Fruit fly (Drosophila melanogaster) whole organism, embryonic: ENCODE results near the gene ghi.
A peak's percentile ranks its signal among the peaks of the same experiment; 100 is the strongest.

ENCODE experiments used
- Asciz ChIP-seq: fragments of 200-800 bp; sonication (Bioruptor generic); optimal IDR thresholded peaks from 2 replicates; lab custom pipeline; 2017; ENCODE audit warnings: missing biosample characterization, mild to moderate bottlenecking, missing genetic modification characterization, missing genetic modification reagents
- Awh ChIP-seq: fragments of 200-800 bp; sonication (Bioruptor generic); IDR thresholded peaks from 2 replicates; pipeline ENCODE4, ENCODE4 v1.3.6; 2022; ENCODE audit warnings: missing biosample characterization, missing genetic modification characterization
- CG10979 ChIP-seq: fragments of 200-800 bp; sonication (Bioruptor generic); optimal IDR thresholded peaks from 2 replicates; lab custom pipeline; 2018; ENCODE audit warnings: missing biosample characterization, mild to moderate bottlenecking, missing genetic modification characterization, moderate library complexity
- CG11247 ChIP-seq: fragments of 200-800 bp; sonication (Bioruptor generic); IDR thresholded peaks from 2 replicates; pipeline ENCODE4 v1.3.6; 2022; ENCODE audit warnings: missing biosample characterization, missing genetic modification characterization
- CG11504 ChIP-seq: fragments of 200-800 bp; sonication (Bioruptor generic); optimal IDR thresholded peaks from 3 replicates; lab custom pipeline; 2019; ENCODE audit warnings: missing biosample characterization, mild to moderate bottlenecking, missing genetic modification characterization, moderate library complexity
- CG12659 ChIP-seq: fragments of 200-800 bp; sonication (Bioruptor generic); optimal IDR thresholded peaks from 3 replicates; lab custom pipeline; 2017; ENCODE audit warnings: mild to moderate bottlenecking, missing biosample characterization, missing genetic modification reagents, missing genetic modification characterization
- CG13775 ChIP-seq: fragments of 200-800 bp; sonication (Bioruptor generic); optimal IDR thresholded peaks from 3 replicates; lab custom pipeline; 2017; ENCODE audit warnings: missing biosample characterization, mild to moderate bottlenecking, missing genetic modification characterization
- CG1792 ChIP-seq: fragments of 200-800 bp; sonication (Bioruptor generic); optimal IDR thresholded peaks from 2 replicates; lab custom pipeline; 2016; ENCODE audit warnings: missing biosample characterization, missing genetic modification characterization
- CG30020 ChIP-seq: fragments of 200-800 bp; optimal IDR thresholded peaks from 2 replicates; lab custom pipeline; 2019; ENCODE audit warnings: missing biosample characterization, mild to moderate bottlenecking, missing genetic modification characterization, moderate library complexity
- CG3995 ChIP-seq: fragments of 200-800 bp; sonication (Bioruptor generic); optimal IDR thresholded peaks from 3 replicates; lab custom pipeline; 2016; ENCODE audit warnings: missing biosample characterization, missing genetic modification characterization
- CG4617 ChIP-seq: fragments of 200-800 bp; sonication (Bioruptor generic); optimal IDR thresholded peaks from 3 replicates; lab custom pipeline; 2016; ENCODE audit warnings: missing biosample characterization, missing genetic modification characterization, borderline replicate concordance
- CG7987 ChIP-seq: fragments of 200-800 bp; sonication (Bioruptor generic); optimal IDR thresholded peaks from 2 replicates; lab custom pipeline; 2018; ENCODE audit warnings: missing biosample characterization, mild to moderate bottlenecking, missing genetic modification characterization, moderate library complexity
- CG8765 ChIP-seq: fragments of 200-800 bp; sonication (Bioruptor generic); IDR thresholded peaks from 2 replicates; pipeline ENCODE4 v1.3.6; 2022; ENCODE audit warnings: missing biosample characterization, missing genetic modification characterization
- CG9797 ChIP-seq: fragments of 200-800 bp; sonication (Bioruptor generic); optimal IDR thresholded peaks from 3 replicates; lab custom pipeline; 2018; ENCODE audit warnings: missing biosample characterization, mild to moderate bottlenecking, missing genetic modification characterization
- Dbx ChIP-seq: fragments of 200-800 bp; sonication (Bioruptor generic); IDR thresholded peaks from 3 replicates; pipeline ENCODE4 v1.3.6; 2022; ENCODE audit warnings: missing biosample characterization, missing genetic modification characterization
- Dfd ChIP-seq, 2 experiments: fragments of >200 bp; optimal IDR thresholded peaks; 2 replicates each; lab custom pipeline; 2017; ENCODE audit warnings: missing biosample characterization in 2 of 2, missing genetic modification characterization in 2 of 2
- Dref ChIP-seq: fragments of 200-800 bp; sonication (Bioruptor generic); IDR thresholded peaks from 2 replicates; pipeline ENCODE4 v1.3.6; 2022; ENCODE audit warnings: missing biosample characterization, missing genetic modification characterization
- HLH3B ChIP-seq: fragments of 200-800 bp; sonication (Bioruptor generic); IDR thresholded peaks from 2 replicates; pipeline ENCODE4 v1.3.6; 2022; ENCODE audit warnings: missing biosample characterization, missing genetic modification characterization
- HLH54F ChIP-seq: fragments of 200-800 bp; sonication (Bioruptor generic); optimal IDR thresholded peaks from 3 replicates; lab custom pipeline; 2016; ENCODE audit warnings: missing biosample characterization, missing genetic modification characterization
- HmgD ChIP-seq: fragments of 200-800 bp; sonication (Bioruptor generic); optimal IDR thresholded peaks from 3 replicates; lab custom pipeline; 2016; ENCODE audit warnings: missing biosample characterization, missing genetic modification characterization
- HmgZ ChIP-seq: fragments of 200-800 bp; sonication (Bioruptor generic); optimal IDR thresholded peaks from 2 replicates; lab custom pipeline; 2018; ENCODE audit warnings: missing biosample characterization, mild to moderate bottlenecking, missing genetic modification characterization
- Hsf ChIP-seq: fragments of 200-800 bp; sonication (Bioruptor generic); optimal IDR thresholded peaks from 3 replicates; lab custom pipeline; 2016; ENCODE audit warnings: missing biosample characterization, missing genetic modification characterization
- MTF-1 ChIP-seq: fragments of 200-800 bp; sonication (Bioruptor generic); optimal IDR thresholded peaks from 2 replicates; lab custom pipeline; 2018; ENCODE audit warnings: missing biosample characterization, mild to moderate bottlenecking, missing genetic modification characterization, borderline replicate concordance
- Max ChIP-seq: fragments of 200-800 bp; sonication (Bioruptor generic); optimal IDR thresholded peaks from 2 replicates; lab custom pipeline; 2016; ENCODE audit warnings: missing biosample characterization, mild to moderate bottlenecking, missing genetic modification characterization
- NC2β ChIP-seq: fragments of 200-800 bp; sonication (Bioruptor generic); optimal IDR thresholded peaks from 2 replicates; lab custom pipeline; 2016; ENCODE audit warnings: missing biosample characterization, missing genetic modification characterization
- NFAT ChIP-seq: fragments of 200-800 bp; sonication (Bioruptor generic); IDR thresholded peaks from 2 replicates; pipeline ENCODE4 v1.3.6; 2022; ENCODE audit warnings: missing biosample characterization, missing genetic modification characterization
- NfI ChIP-seq: fragments of 200-800 bp; sonication (Bioruptor generic); optimal IDR thresholded peaks from 3 replicates; lab custom pipeline; 2018; ENCODE audit warnings: missing biosample characterization, mild to moderate bottlenecking, missing genetic modification characterization, moderate library complexity
- Rfx ChIP-seq: fragments of 200-800 bp; sonication (Bioruptor generic); IDR thresholded peaks from 2 replicates; pipeline ENCODE4 v1.3.6; 2022; ENCODE audit warnings: missing biosample characterization, missing genetic modification characterization
- bcd ChIP-seq: fragments of 200-800 bp; sonication (Bioruptor generic); optimal IDR thresholded peaks from 2 replicates; lab custom pipeline; 2017; ENCODE audit warnings: missing biosample characterization, mild to moderate bottlenecking, missing genetic modification characterization
- cad ChIP-seq: fragments of >200 bp; optimal IDR thresholded peaks from 2 replicates; lab custom pipeline; 2017; ENCODE audit warnings: missing biosample characterization, missing genetic modification characterization
- crc ChIP-seq: fragments of 200-800 bp; sonication (Bioruptor generic); optimal IDR thresholded peaks from 2 replicates; lab custom pipeline; 2016; ENCODE audit warnings: missing biosample characterization, missing genetic modification characterization
- danr ChIP-seq: fragments of 200-800 bp; sonication (Bioruptor generic); IDR thresholded peaks from 2 replicates; pipeline ENCODE4 v1.3.6; 2022; ENCODE audit warnings: missing biosample characterization, missing genetic modification characterization
- dm ChIP-seq: fragments of 200-800 bp; sonication (Bioruptor generic); optimal IDR thresholded peaks from 3 replicates; lab custom pipeline; 2016; ENCODE audit warnings: missing biosample characterization, missing genetic modification characterization
- dysf ChIP-seq: fragments of 200-800 bp; sonication (Bioruptor generic); IDR thresholded peaks from 3 replicates; pipeline ENCODE4 v1.3.6; 2022; ENCODE audit warnings: missing biosample characterization, missing genetic modification characterization
- ems ChIP-seq: fragments of 200-800 bp; sonication (Bioruptor generic); optimal IDR thresholded peaks from 3 replicates; lab custom pipeline; 2016; ENCODE audit warnings: missing biosample characterization, missing genetic modification characterization
- eve ChIP-seq, 2 experiments: fragments of >200 bp; optimal IDR thresholded peaks; 2 replicates each; lab custom pipeline; 2017; ENCODE audit warnings: missing biosample characterization in 2 of 2, missing genetic modification characterization in 2 of 2
- exex ChIP-seq: fragments of 200-800 bp; sonication (Bioruptor generic); optimal IDR thresholded peaks from 4 replicates; lab custom pipeline; 2018; ENCODE audit warnings: missing biosample characterization, mild to moderate bottlenecking, missing genetic modification characterization, moderate library complexity
- eyg ChIP-seq: fragments of 200-800 bp; sonication (Bioruptor generic); optimal IDR thresholded peaks from 3 replicates; lab custom pipeline; 2016; ENCODE audit warnings: missing biosample characterization, missing genetic modification characterization
- ftz-f1 ChIP-seq: fragments of 200-800 bp; sonication (Bioruptor generic); optimal IDR thresholded peaks from 2 replicates; lab custom pipeline; 2016; ENCODE audit warnings: missing biosample characterization, missing genetic modification characterization
- hbn ChIP-seq: fragments of 200-800 bp; sonication (Bioruptor generic); IDR thresholded peaks from 2 replicates; pipeline ENCODE4 v1.3.6; 2022; ENCODE audit warnings: missing biosample characterization, missing genetic modification characterization; ENCODE audit not compliant: partially characterized antibody
- lbe ChIP-seq: fragments of 200-800 bp; sonication (Bioruptor generic); optimal IDR thresholded peaks from 2 replicates; lab custom pipeline; 2016; ENCODE audit warnings: missing biosample characterization, mild to moderate bottlenecking, missing genetic modification characterization
- ranshi ChIP-seq: fragments of 200-800 bp; sonication (Bioruptor generic); IDR thresholded peaks from 2 replicates; pipeline ENCODE4 v1.3.6; 2022; ENCODE audit warnings: missing biosample characterization, missing genetic modification characterization
- sima ChIP-seq: fragments of 200-800 bp; sonication (Bioruptor generic); optimal IDR thresholded peaks from 2 replicates; lab custom pipeline; 2016; ENCODE audit warnings: missing biosample characterization, missing genetic modification characterization
- slou ChIP-seq: fragments of 200-800 bp; sonication (Bioruptor generic); optimal IDR thresholded peaks from 3 replicates; lab custom pipeline; 2016; ENCODE audit warnings: missing biosample characterization, missing genetic modification characterization
- stc ChIP-seq: fragments of 200-800 bp; sonication (Bioruptor generic); IDR thresholded peaks from 2 replicates; pipeline ENCODE4 v1.3.6; 2022; ENCODE audit warnings: missing biosample characterization, missing genetic modification characterization
- stwl ChIP-seq: fragments of 200-800 bp; sonication (Bioruptor generic); optimal IDR thresholded peaks from 3 replicates; lab custom pipeline; 2018; ENCODE audit warnings: missing biosample characterization, mild to moderate bottlenecking, missing genetic modification characterization, moderate library complexity
- sug ChIP-seq: fragments of 200-800 bp; optimal IDR thresholded peaks from 2 replicates; lab custom pipeline; 2019; ENCODE audit warnings: missing biosample characterization, mild to moderate bottlenecking, missing genetic modification characterization, moderate library complexity
- tio ChIP-seq: fragments of 200-800 bp; sonication (Bioruptor generic); optimal IDR thresholded peaks from 2 replicates; lab custom pipeline; 2017; ENCODE audit warnings: missing biosample characterization, missing genetic modification characterization, inconsistent platforms
- zen2 ChIP-seq: fragments of 200-800 bp; sonication (Bioruptor generic); IDR thresholded peaks from 3 replicates; pipeline ENCODE4 v1.3.6; 2022; ENCODE audit warnings: missing biosample characterization, missing genetic modification characterization; ENCODE audit not compliant: partially characterized antibody
- zfh2 ChIP-seq: fragments of 200-800 bp; sonication (Bioruptor generic); optimal IDR thresholded peaks from 2 replicates; lab custom pipeline; 2016; ENCODE audit warnings: missing biosample characterization, missing genetic modification characterization

ghi gene

dm6 chr3L:9402157-9402890 lies 49.4 kb upstream of the ghi start, which contains the start of gene eIF4E1 (continued):
- TF ChIP-seq CG30020 (tag; lab: Kevin White, UChicago) (peak; percentile 14), zen2 (GFP tag; lab: Robert Waterston, UW) (peak; percentile 57; the same call in 2 of the 3 replicates), Dbx (0 out of 3 replicates have a peak, but pooled peaks have one; percentile 21), ems (GFP tag; lab: Kevin White, UChicago) (peak; percentile 37), CG1792 (peak; percentile 28), CG4617 (GFP tag; lab: Kevin White, UChicago) (peak; percentile 88), cad (GFP tag; lab: Kevin White, UChicago) (no peak), Awh (GFP tag; lab: Robert Waterston, UW) (no peak), CG13775 (GFP tag; lab: Kevin White, UChicago) (peak; percentile 8), CG3995 (GFP tag; lab: Kevin White, UChicago) (no peak), NfI (GFP tag; lab: Kevin White, UChicago) (peak; percentile 27), CG10979 (tag; lab: Kevin White, UChicago) (no peak), eyg (GFP tag; lab: Kevin White, UChicago) (no peak), slou (GFP tag; lab: Kevin White, UChicago) (peak; percentile 9), crc (GFP tag; lab: Kevin White, UChicago) (no peak), ftz-f1 (GFP tag; lab: Kevin White, UChicago) (peak; percentile 40), stwl (tag; lab: Kevin White, UChicago) (peak; percentile 93), CG12659 (GFP tag; lab: Kevin White, UChicago) (peak; percentile 77), CG11504 (no peak), CG11247 (peak; percentile 43), CG7987 (peak; percentile 24), Max (GFP tag; lab: Kevin White, UChicago) (peak; percentile 60), NC2β (GFP tag; lab: Kevin White, UChicago) (peak; percentile 7), ranshi (GFP tag; lab: Robert Waterston, UW) (no peak), hbn (peak; percentile 57), HmgD (GFP tag; lab: Kevin White, UChicago) (peak; percentile 55), HLH3B (GFP tag; lab: Robert Waterston, UW) (no peak), sug (tag; lab: Kevin White, UChicago) (peak; percentile 14), MTF-1 (no peak), Dfd (GFP tag; optimal IDR thresholded peaks at IDR 0.05; lab: Kevin White, UChicago) (no peak), exex (no peak), Rfx (GFP tag; lab: Robert Waterston, UW) (peak; percentile 65), tio (no peak), HmgZ (tag; lab: Kevin White, UChicago) (peak; percentile 42), Asciz (GFP tag; lab: Kevin White, UChicago) (no peak), NFAT (GFP tag; lab: Robert Waterston, UW) (peak; percentile 54; the same call in 1 of the 2 replicates), eve (GFP tag; optimal IDR thresholded peaks at IDR 0.05; lab: Kevin White, UChicago) (no peak), CG9797 (GFP tag; lab: Kevin White, UChicago) (peak; percentile 91), bcd (GFP tag; lab: Kevin White, UChicago) (peak; percentile 8), sima (GFP tag; lab: Kevin White, UChicago) (no peak), dysf (GFP tag; lab: Robert Waterston, UW) (no peak), Hsf (peak; percentile 13), danr (GFP tag; lab: Robert Waterston, UW) (no peak), dm (GFP tag; lab: Kevin White, UChicago) (peak; percentile 61), CG8765 (GFP tag; lab: Robert Waterston, UW) (no peak), stc (GFP tag; lab: Robert Waterston, UW) (peak; percentile 4; the same call in 1 of the 2 replicates), HLH54F (GFP tag; lab: Kevin White, UChicago) (peak; percentile 29), Dref (peak; percentile 92), zfh2 (peak; percentile 16), lbe (GFP tag; lab: Kevin White, UChicago) (no peak)
